Worm (Caenorhabditis elegans) whole organism, L1 larva: ENCODE data around the gene srab-12.

Source experiments
- C04F5.9 ChIP-seq: sonication (generic microtip); optimal IDR thresholded peaks from 2 replicates; lab custom pipeline; 2016; ENCODE audit warnings: missing genetic modification characterization, missing compliant biosample characterization
- Y116A8C.19 ChIP-seq: sonication (generic microtip); optimal IDR thresholded peaks from 2 replicates; lab custom pipeline; 2016; ENCODE audit warnings: missing compliant biosample characterization, missing genetic modification characterization, borderline replicate concordance
- ceh-82 ChIP-seq, 3 experiments: fragments of 150-350 bp in 1 of 3; sonication (generic microtip) in 2 of 3; optimal IDR thresholded peaks; 2 replicates each; lab custom pipeline; 2014 to 2017; ENCODE audit warnings: missing biosample characterization in 3 of 3, missing genetic modification characterization in 3 of 3
- ceh-90 ChIP-seq: sonication (generic microtip); optimal IDR thresholded peaks from 2 replicates; lab custom pipeline; 2016; ENCODE audit warnings: missing genetic modification characterization, missing compliant biosample characterization
- fos-1 ChIP-seq: fragments of 150-350 bp; optimal IDR thresholded peaks from 2 replicates; lab custom pipeline; 2014; ENCODE audit warnings: missing biosample characterization, missing genetic modification characterization
- jun-1 ChIP-seq: fragments of 150-350 bp; optimal IDR thresholded peaks from 2 replicates; lab custom pipeline; 2014; ENCODE audit warnings: missing biosample characterization, missing genetic modification reagents, missing genetic modification characterization
- lin-15B ChIP-seq: fragments of 150-350 bp; sonication (generic microtip); optimal IDR thresholded peaks from 3 replicates; lab custom pipeline; 2014; ENCODE audit warnings: missing biosample characterization, missing genetic modification characterization
- nhr-12 ChIP-seq: sonication (generic microtip); optimal IDR thresholded peaks from 2 replicates; lab custom pipeline; 2017; ENCODE audit warnings: missing biosample characterization, missing genetic modification characterization
- nhr-28 ChIP-seq: fragments of 150-350 bp; optimal IDR thresholded peaks from 2 replicates; lab custom pipeline; 2014; ENCODE audit warnings: missing biosample characterization, missing genetic modification characterization
- nhr-76 ChIP-seq: sonication (generic microtip); optimal IDR thresholded peaks from 2 replicates; lab custom pipeline; 2017; ENCODE audit warnings: missing biosample characterization, missing genetic modification characterization
- tbx-2 ChIP-seq: sonication (generic microtip); optimal IDR thresholded peaks from 2 replicates; lab custom pipeline; 2016; ENCODE audit warnings: missing genetic modification characterization, missing compliant biosample characterization
- unc-130 ChIP-seq: fragments of 150-350 bp; optimal IDR thresholded peaks from 2 replicates; lab custom pipeline; 2017; ENCODE audit warnings: missing biosample characterization, missing genetic modification characterization, inconsistent platforms
- zag-1 ChIP-seq: fragments of 150-350 bp; optimal IDR thresholded peaks from 2 replicates; lab custom pipeline; 2014; ENCODE audit warnings: missing biosample characterization, missing genetic modification characterization

- TF ChIP-seq C04F5.9 (no peak), fos-1 (tag; lab: Kevin White, UChicago) (no peak), nhr-12 (tag; lab: Kevin White, UChicago) (no peak), zag-1 (tag; lab: Kevin White, UChicago) (no peak), jun-1 (tag; lab: Kevin White, UChicago) (no peak), Y116A8C.19 (no peak), ceh-90 (tag; lab: Kevin White, UChicago) (no peak), tbx-2 (no peak), nhr-28 (tag; lab: Kevin White, UChicago) (no peak), unc-130 (tag; lab: Kevin White, UChicago) (no peak), lin-15B (tag; lab: Kevin White, UChicago) (no peak), nhr-76 (tag; lab: Kevin White, UChicago) (no peak), ceh-82 (tag; optimal IDR thresholded peaks at IDR 0.05; lab: Kevin White, UChicago) (no peak)
Observed at ce11 chrV:17818567-17818966, 35.1 kb upstream of the srab-12 start, which contains the start of gene srh-298.
